Fruit fly (Drosophila melanogaster) S2 (cell line): ENCODE measurements around the gene Reg-2.

Experiments
- CG8478 ChIP-seq: fragments of >200 bp; optimal IDR thresholded peaks from 2 replicates; lab custom pipeline; 2018
- CTCF ChIP-seq, 2 experiments: fragments of >200 bp; optimal IDR thresholded peaks; 2 replicates each; lab custom pipeline; 2018

DNA sequence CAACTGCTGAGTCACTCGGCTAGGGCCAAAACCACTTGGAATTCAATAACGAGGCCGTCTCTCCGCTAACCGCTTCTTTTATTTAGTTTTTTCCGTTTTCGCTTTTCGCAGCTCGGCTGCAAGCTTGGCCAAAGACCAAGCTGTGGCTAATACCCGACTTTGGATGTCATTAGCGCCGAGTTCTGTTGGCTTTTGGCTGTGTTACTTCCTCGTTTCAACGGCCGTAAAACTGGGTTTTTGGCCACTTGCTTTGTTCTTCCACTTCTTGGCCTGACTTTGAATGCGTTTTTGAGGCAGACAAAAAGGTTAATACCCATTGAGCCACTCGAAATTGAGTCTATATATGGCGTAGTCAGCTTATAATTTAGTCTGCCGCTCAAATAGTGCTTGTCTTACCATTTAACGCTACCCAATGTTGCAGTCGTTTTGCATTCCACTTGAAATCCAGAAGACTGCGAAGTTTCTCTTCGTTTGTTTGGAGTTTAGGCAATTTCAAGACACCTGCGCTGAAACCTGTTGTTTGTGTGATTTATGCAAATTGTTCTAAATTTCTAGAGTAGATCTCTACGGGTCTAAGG is 4.7 kb downstream of the Reg-2 start:
- no peak for TF ChIP-seq CG8478 (lab: Kevin White, UChicago)
- TF ChIP-seq CTCF (optimal IDR thresholded peaks at IDR 0.05; lab: Kevin White, UChicago): no peak
